Worm (Caenorhabditis elegans): ENCODE measurements around the gene alh-1.

The alh-1 gene

DNA sequence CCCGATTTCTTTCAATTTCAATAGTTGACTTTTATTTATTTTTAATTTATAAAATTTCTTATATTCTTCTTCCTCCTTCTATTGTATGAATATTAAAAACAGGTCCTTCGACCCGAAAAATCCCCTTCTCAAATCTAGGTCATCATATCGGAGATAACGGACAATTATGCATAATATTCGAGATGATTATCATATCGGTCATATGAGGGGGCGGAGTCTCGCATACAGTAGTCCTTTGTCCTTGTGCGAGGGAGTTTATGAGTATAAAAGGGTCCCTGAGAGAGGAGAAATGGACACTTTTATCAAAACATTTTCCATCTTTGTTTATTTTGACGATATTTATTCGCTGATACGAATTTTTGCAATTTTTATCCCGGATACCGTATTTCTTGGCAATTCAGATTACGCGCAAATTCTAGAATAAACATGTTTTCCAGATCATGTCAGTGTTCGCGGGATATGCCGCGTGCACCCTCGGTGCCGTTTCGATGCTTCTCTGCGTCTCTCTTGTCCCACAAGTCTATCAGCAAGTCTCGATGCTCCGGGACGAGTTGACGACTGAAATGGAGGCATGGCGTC is 29.4 kb downstream of the alh-1 start, which contains the start of gene dpy-17:
TSS of gene dpy-17 (plus strand) at position 438 of the 579 bp plus-strand sequence.
- TF ChIP-seq hmg-11 (tag; optimal IDR thresholded peaks at IDR 0.05) (no peak), skn-1 (tag; optimal IDR thresholded peaks at IDR 0.05) (no peak), elt-1 (tag; optimal IDR thresholded peaks at IDR 0.05) (no peak)

- TF ChIP-seq R02D3.7 (tag; optimal IDR thresholded peaks at IDR 0.05) (no peak), mdl-1 (tag; optimal IDR thresholded peaks at IDR 0.05) (no peak), pqm-1 (tag; optimal IDR thresholded peaks at IDR 0.05) (no peak), snpc-4 (tag; optimal IDR thresholded peaks at IDR 0.05) (no peak), nhr-237 (tag; optimal IDR thresholded peaks at IDR 0.05) (no peak), nhr-28 (tag; optimal IDR thresholded peaks at IDR 0.05) (no peak), zag-1 (tag; optimal IDR thresholded peaks at IDR 0.05) (no peak), eor-1 (tag; optimal IDR thresholded peaks at IDR 0.05) (no peak), ceh-9 (tag; optimal IDR thresholded peaks at IDR 0.05) (no peak), egl-27 (tag; optimal IDR thresholded peaks at IDR 0.05) (no peak), nhr-23 (tag; optimal IDR thresholded peaks at IDR 0.05) (no peak)
Observed at ce11 chrIII:5107959-5108358, 30.4 kb downstream of the alh-1 start.

- no peak for TF ChIP-seq ZK546.5 (tag; optimal IDR thresholded peaks at IDR 0.05)
- TF ChIP-seq mml-1 (tag; optimal IDR thresholded peaks at IDR 0.05) = no peak
- TF ChIP-seq hmg-11 (tag; optimal IDR thresholded peaks at IDR 0.05) = no peak
- TF ChIP-seq zag-1 (tag; optimal IDR thresholded peaks at IDR 0.05) = no peak
- peak; percentile 30 for TF ChIP-seq elt-2 (tag; optimal IDR thresholded peaks at IDR 0.05)
- TF ChIP-seq ceh-9 (tag; optimal IDR thresholded peaks at IDR 0.05) = no peak
- no peak for TF ChIP-seq elt-3 (tag; optimal IDR thresholded peaks at IDR 0.05)
- TF ChIP-seq ceh-28 (tag; optimal IDR thresholded peaks at IDR 0.05) = peak; percentile 50
- no peak for TF ChIP-seq mdl-1 (tag; optimal IDR thresholded peaks at IDR 0.05)
- TF ChIP-seq pha-4 (tag; optimal IDR thresholded peaks at IDR 0.05) = peak; percentile 71
- TF ChIP-seq nhr-43 (tag; optimal IDR thresholded peaks at IDR 0.05; ENCODE audit: poor library complexity, severe bottlenecking) = peak; percentile 21
- peak; percentile 77 for TF ChIP-seq nfya-1 (tag; optimal IDR thresholded peaks at IDR 0.05; ENCODE audit: insufficient read depth)
- peak; percentile 54 for TF ChIP-seq egl-5 (tag; optimal IDR thresholded peaks at IDR 0.05)
- peak; percentile 65 for TF ChIP-seq nhr-25 (tag; optimal IDR thresholded peaks at IDR 0.05)
- peak; percentile 40 for TF ChIP-seq pqm-1 (tag; optimal IDR thresholded peaks at IDR 0.05)
- peak; percentile 25 for TF ChIP-seq skn-1 (tag; optimal IDR thresholded peaks at IDR 0.05)
- TF ChIP-seq nhr-11 (tag; optimal IDR thresholded peaks at IDR 0.05) = no peak
- peak; percentile 86 for TF ChIP-seq lin-15B (tag; optimal IDR thresholded peaks at IDR 0.05)
- TF ChIP-seq ztf-11 (tag; optimal IDR thresholded peaks at IDR 0.05) = no peak
Observed at ce11 chrIII:5108746-5109145, 31.2 kb downstream of the alh-1 start.

DNA sequence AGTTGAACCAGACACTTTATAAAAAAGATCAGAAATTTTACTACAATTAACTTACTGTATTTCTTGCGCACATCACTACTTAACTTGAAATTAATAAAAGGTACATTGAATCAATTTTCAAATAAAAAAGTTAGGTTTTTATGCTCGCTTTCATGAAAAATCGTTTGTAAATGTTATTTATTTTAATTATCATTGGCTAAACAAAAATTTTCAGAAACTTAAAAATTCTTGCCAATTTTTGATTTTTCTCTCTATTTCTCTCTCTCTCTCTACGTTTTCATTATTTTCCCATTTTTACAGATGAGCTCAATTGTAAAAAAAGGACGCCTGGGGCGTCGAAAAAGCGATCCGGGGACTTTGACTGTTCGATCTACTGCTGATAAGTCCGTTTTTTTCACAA is 31.8 kb downstream of the alh-1 start, which contains the start of gene sax-2:
TSS of gene sax-2 (plus strand) at position 301 of the 400 bp plus-strand sequence.
- TF ChIP-seq snpc-4 (tag; optimal IDR thresholded peaks at IDR 0.05) (no peak), ZK546.5 (tag; optimal IDR thresholded peaks at IDR 0.05) (no peak), elt-1 (tag; optimal IDR thresholded peaks at IDR 0.05) (no peak), ztf-4 (tag; optimal IDR thresholded peaks at IDR 0.05) (no peak), nhr-28 (tag; optimal IDR thresholded peaks at IDR 0.05) (no peak), nhr-23 (tag; optimal IDR thresholded peaks at IDR 0.05) (no peak), ztf-11 (tag; optimal IDR thresholded peaks at IDR 0.05) (no peak), fkh-10 (GFP tag; optimal IDR thresholded peaks at IDR 0.05) (no peak), nhr-11 (tag; optimal IDR thresholded peaks at IDR 0.05) (no peak), elt-3 (tag; optimal IDR thresholded peaks at IDR 0.05) (no peak), nhr-25 (tag; optimal IDR thresholded peaks at IDR 0.05) (no peak), sea-2 (GFP tag; optimal IDR thresholded peaks at IDR 0.05) (no peak), pha-4 (tag; optimal IDR thresholded peaks at IDR 0.05) (no peak), fos-1 (tag; optimal IDR thresholded peaks at IDR 0.05) (no peak), ceh-9 (tag; optimal IDR thresholded peaks at IDR 0.05) (no peak), nhr-77 (tag; optimal IDR thresholded peaks at IDR 0.05) (no peak), egl-5 (tag; optimal IDR thresholded peaks at IDR 0.05) (no peak), hmg-11 (tag; optimal IDR thresholded peaks at IDR 0.05) (no peak)

- TF ChIP-seq ztf-11 (tag; optimal IDR thresholded peaks at IDR 0.05) (no peak), lin-39 (tag; optimal IDR thresholded peaks at IDR 0.05) (no peak), mdl-1 (tag; optimal IDR thresholded peaks at IDR 0.05) (no peak), ZK546.5 (tag; optimal IDR thresholded peaks at IDR 0.05) (no peak)
Observed at ce11 chrIII:5112399-5112798, 34.8 kb downstream of the alh-1 start.

Measured in whole organism, L3 larva.